Worm (Caenorhabditis elegans): Measurements from ENCODE around the gene cox-5A.

ce11 chrIII:12880704-12881103, 24.6 kb upstream of the cox-5A start:
- no peak for TF ChIP-seq ama-1 (optimal IDR thresholded peaks at IDR 0.05)
- peak in 1 of 2 experiments; percentile 8 for TF ChIP-seq ama-1 (GFP tag; optimal IDR thresholded peaks at IDR 0.05)
- TF ChIP-seq nfya-1 (tag; optimal IDR thresholded peaks at IDR 0.05; ENCODE audit: borderline replicate concordance, insufficient read depth), result no peak
- no peak for TF ChIP-seq nhr-27 (tag; optimal IDR thresholded peaks at IDR 0.05)
- no peak for TF ChIP-seq pha-4 (tag; optimal IDR thresholded peaks at IDR 0.05)
- TF ChIP-seq nhr-90 (tag; optimal IDR thresholded peaks at IDR 0.05), result no peak
- no peak for TF ChIP-seq attf-5 (GFP tag; optimal IDR thresholded peaks at IDR 0.05)
- no peak for TF ChIP-seq ztf-3 (GFP tag; optimal IDR thresholded peaks at IDR 0.05)
- no peak for TF ChIP-seq zfh-2 (GFP tag; conservative IDR thresholded peaks at IDR 0.05)
